Fruit fly (Drosophila melanogaster) whole organism, prepupa: Measurements from ENCODE around the gene CG42465.

Experiments
- CG10631 ChIP-seq: fragments of 200-800 bp; sonication (Bioruptor generic); optimal IDR thresholded peaks from 2 replicates; lab custom pipeline; 2016; ENCODE audit warnings: missing biosample characterization, missing genetic modification characterization
- CG10669 ChIP-seq: fragments of 200-800 bp; sonication (Bioruptor generic); optimal IDR thresholded peaks from 3 replicates; lab custom pipeline; 2018; ENCODE audit warnings: missing biosample characterization, mild to moderate bottlenecking, missing genetic modification characterization, moderate library complexity
- CG11294 ChIP-seq: fragments of 200-800 bp; sonication (Bioruptor generic); IDR thresholded peaks from 2 replicates; pipeline ENCODE4 v1.3.6; 2022; ENCODE audit warnings: missing biosample characterization, missing genetic modification characterization
- CG11902 ChIP-seq: fragments of 200-800 bp; sonication (Bioruptor generic); optimal IDR thresholded peaks from 3 replicates; lab custom pipeline; 2016; ENCODE audit warnings: missing biosample characterization, missing genetic modification characterization
- CG15336 ChIP-seq: fragments of 200-800 bp; sonication (Bioruptor generic); IDR thresholded peaks from 2 replicates; pipeline ENCODE4 v1.3.6; 2022; ENCODE audit warnings: missing biosample characterization, missing genetic modification characterization
- CG1621 ChIP-seq: fragments of 200-800 bp; sonication (Bioruptor generic); optimal IDR thresholded peaks from 3 replicates; lab custom pipeline; 2018; ENCODE audit warnings: missing biosample characterization, mild to moderate bottlenecking, missing genetic modification characterization
- CG3032 ChIP-seq: fragments of 200-800 bp; optimal IDR thresholded peaks from 2 replicates; lab custom pipeline; 2019; ENCODE audit warnings: missing biosample characterization, mild to moderate bottlenecking, missing genetic modification characterization, moderate library complexity
- CG32006 ChIP-seq: fragments of 200-800 bp; sonication (Bioruptor generic); optimal IDR thresholded peaks from 3 replicates; lab custom pipeline; 2017; ENCODE audit warnings: missing biosample characterization, mild to moderate bottlenecking, missing genetic modification characterization
- CG34406 ChIP-seq: fragments of 200-800 bp; sonication (Bioruptor generic); optimal IDR thresholded peaks from 3 replicates; lab custom pipeline; 2016; ENCODE audit warnings: missing biosample characterization, missing genetic modification characterization
- CG4318 ChIP-seq: fragments of 200-800 bp; sonication (Bioruptor generic); optimal IDR thresholded peaks from 3 replicates; lab custom pipeline; 2017; ENCODE audit warnings: missing biosample characterization, mild to moderate bottlenecking, missing genetic modification characterization
- CG6163 ChIP-seq: fragments of 200-800 bp; sonication (Bioruptor generic); IDR thresholded peaks from 3 replicates; pipeline ENCODE4 v1.3.6; 2022; ENCODE audit warnings: missing biosample characterization, missing genetic modification characterization
- CG6792 ChIP-seq: fragments of 200-800 bp; sonication (Bioruptor generic); optimal IDR thresholded peaks from 3 replicates; lab custom pipeline; 2016; ENCODE audit warnings: missing biosample characterization, missing genetic modification characterization
- CG6808 ChIP-seq: fragments of 200-800 bp; sonication (Bioruptor generic); optimal IDR thresholded peaks from 3 replicates; lab custom pipeline; 2017; ENCODE audit warnings: missing biosample characterization, missing genetic modification characterization, mild to moderate bottlenecking, moderate library complexity, missing genetic modification reagents
- CG6854 ChIP-seq: fragments of 200-800 bp; sonication (Bioruptor generic); optimal IDR thresholded peaks from 2 replicates; lab custom pipeline; 2017; ENCODE audit warnings: missing biosample characterization, mild to moderate bottlenecking, missing genetic modification characterization
- CG7368 ChIP-seq: fragments of 200-800 bp; sonication (Bioruptor generic); optimal IDR thresholded peaks from 3 replicates; lab custom pipeline; 2016; ENCODE audit warnings: missing biosample characterization, missing genetic modification characterization
- CG8119 ChIP-seq: fragments of 200-800 bp; sonication (Bioruptor generic); IDR thresholded peaks from 3 replicates; pipeline ENCODE4 v1.3.6; 2022; ENCODE audit warnings: missing biosample characterization, missing genetic modification characterization
- CG9139 ChIP-seq: fragments of 200-800 bp; sonication (Bioruptor generic); optimal IDR thresholded peaks from 3 replicates; lab custom pipeline; 2017; ENCODE audit warnings: missing biosample characterization, mild to moderate bottlenecking, missing genetic modification characterization
- Eip75B ChIP-seq: fragments of 200-800 bp; sonication (Bioruptor generic); optimal IDR thresholded peaks from 3 replicates; lab custom pipeline; 2016; ENCODE audit warnings: missing biosample characterization, missing genetic modification characterization
- Eip93F ChIP-seq: fragments of 200-800 bp; sonication (Bioruptor generic); optimal IDR thresholded peaks from 2 replicates; lab custom pipeline; 2016; ENCODE audit warnings: missing biosample characterization, mild to moderate bottlenecking, missing genetic modification characterization
- Ets21C ChIP-seq: fragments of 200-800 bp; sonication (Bioruptor generic); optimal IDR thresholded peaks from 3 replicates; lab custom pipeline; 2016; ENCODE audit warnings: missing biosample characterization, missing genetic modification characterization
- Ets96B ChIP-seq: fragments of 200-800 bp; optimal IDR thresholded peaks from 2 replicates; lab custom pipeline; 2019; ENCODE audit warnings: missing biosample characterization, mild to moderate bottlenecking, missing genetic modification characterization, moderate library complexity
- Gug ChIP-seq: fragments of 200-800 bp; sonication (Bioruptor generic); IDR thresholded peaks from 2 replicates; pipeline ENCODE4 v1.3.6; 2022; ENCODE audit warnings: missing biosample characterization, missing genetic modification characterization
- Hr39 ChIP-seq: fragments of 200-800 bp; sonication (Bioruptor generic); optimal IDR thresholded peaks from 2 replicates; lab custom pipeline; 2016; ENCODE audit warnings: missing biosample characterization, missing genetic modification characterization
- Hr4 ChIP-seq: fragments of 200-800 bp; sonication (Bioruptor generic); optimal IDR thresholded peaks from 3 replicates; lab custom pipeline; 2016; ENCODE audit warnings: missing biosample characterization, missing genetic modification characterization
- Lpt ChIP-seq: fragments of 200-800 bp; sonication (Bioruptor generic); optimal IDR thresholded peaks from 3 replicates; lab custom pipeline; 2016; ENCODE audit warnings: missing biosample characterization, missing genetic modification characterization
- OdsH ChIP-seq: fragments of 200-800 bp; sonication (Bioruptor generic); optimal IDR thresholded peaks from 3 replicates; lab custom pipeline; 2016; ENCODE audit warnings: missing biosample characterization, missing genetic modification characterization
- Smox ChIP-seq: fragments of 200-800 bp; sonication (Bioruptor generic); optimal IDR thresholded peaks from 3 replicates; lab custom pipeline; 2016; ENCODE audit warnings: missing biosample characterization, missing genetic modification characterization
- Sox102F ChIP-seq: fragments of 200-800 bp; sonication (Bioruptor generic); optimal IDR thresholded peaks from 2 replicates; lab custom pipeline; 2016; ENCODE audit warnings: missing biosample characterization, mild to moderate bottlenecking, missing genetic modification characterization
- Sox15 ChIP-seq: fragments of 200-800 bp; sonication (Bioruptor generic); optimal IDR thresholded peaks from 3 replicates; lab custom pipeline; 2016; ENCODE audit warnings: missing biosample characterization, missing genetic modification characterization
- acj6 ChIP-seq: fragments of 200-800 bp; sonication (Bioruptor generic); optimal IDR thresholded peaks from 3 replicates; lab custom pipeline; 2016; ENCODE audit warnings: missing biosample characterization, missing genetic modification characterization
- dac ChIP-seq: fragments of 200-800 bp; sonication (Bioruptor generic); optimal IDR thresholded peaks from 2 replicates; lab custom pipeline; 2017; ENCODE audit warnings: missing biosample characterization, mild to moderate bottlenecking, missing genetic modification characterization
- dsx ChIP-seq: fragments of 200-800 bp; optimal IDR thresholded peaks from 3 replicates; lab custom pipeline; 2019; ENCODE audit warnings: missing biosample characterization, mild to moderate bottlenecking, missing genetic modification characterization, moderate library complexity; ENCODE audit not compliant: poor library complexity, severe bottlenecking
- eg ChIP-seq: fragments of 200-800 bp; sonication (Bioruptor generic); IDR thresholded peaks from 3 replicates; pipeline ENCODE4 v1.3.6; 2022; ENCODE audit warnings: missing biosample characterization, missing genetic modification characterization
- esn ChIP-seq: fragments of 200-800 bp; sonication (Bioruptor generic); optimal IDR thresholded peaks from 2 replicates; lab custom pipeline; 2016; ENCODE audit warnings: missing biosample characterization, mild to moderate bottlenecking, missing genetic modification characterization, moderate library complexity
- fd59A ChIP-seq: fragments of 200-800 bp; sonication (Bioruptor generic); optimal IDR thresholded peaks from 2 replicates; lab custom pipeline; 2017; ENCODE audit warnings: missing biosample characterization, mild to moderate bottlenecking, missing genetic modification characterization, missing genetic modification reagents
- fd85E ChIP-seq: fragments of 200-800 bp; sonication (Bioruptor generic); optimal IDR thresholded peaks from 3 replicates; lab custom pipeline; 2016; ENCODE audit warnings: missing biosample characterization, missing genetic modification characterization
- lz ChIP-seq: fragments of 200-800 bp; sonication (Bioruptor generic); optimal IDR thresholded peaks from 3 replicates; lab custom pipeline; 2016; ENCODE audit warnings: missing biosample characterization, missing genetic modification characterization
- net ChIP-seq: fragments of 200-800 bp; sonication (Bioruptor generic); optimal IDR thresholded peaks from 3 replicates; lab custom pipeline; 2016; ENCODE audit warnings: missing biosample characterization, missing genetic modification characterization
- pdm3 ChIP-seq: fragments of 200-800 bp; sonication (Bioruptor generic); optimal IDR thresholded peaks from 3 replicates; lab custom pipeline; 2016; ENCODE audit warnings: missing biosample characterization, missing genetic modification characterization
- ss ChIP-seq, 2 experiments: fragments of 200-800 bp; sonication (Bioruptor generic); optimal IDR thresholded peaks; 2 replicates in 1 of 2; 3 replicates in 1 of 2; lab custom pipeline; 2017 to 2018; ENCODE audit warnings: mild to moderate bottlenecking in 2 of 2, missing biosample characterization in 2 of 2, missing genetic modification characterization in 2 of 2, moderate library complexity in 1 of 2
- svp ChIP-seq: fragments of 200-800 bp; sonication (Bioruptor generic); peaks from one replicate; lab custom pipeline; 2016; ENCODE audit warnings: missing biosample characterization, missing genetic modification characterization

The CG42465 gene

dm6 chr2L:3697772-3698171 lies 2.2 kb upstream of the CG42465 start, which contains the start of gene CG3604:
Gene CG3604, minus strand, starts transcription at chr2L:3697872.
- TF ChIP-seq CG32006 (GFP tag; lab: Kevin White, UChicago) (no peak), svp (GFP tag; lab: Kevin White, UChicago) (peak; percentile 33)
- TF ChIP-seq, all 60 proteins: peak for 1

DNA sequence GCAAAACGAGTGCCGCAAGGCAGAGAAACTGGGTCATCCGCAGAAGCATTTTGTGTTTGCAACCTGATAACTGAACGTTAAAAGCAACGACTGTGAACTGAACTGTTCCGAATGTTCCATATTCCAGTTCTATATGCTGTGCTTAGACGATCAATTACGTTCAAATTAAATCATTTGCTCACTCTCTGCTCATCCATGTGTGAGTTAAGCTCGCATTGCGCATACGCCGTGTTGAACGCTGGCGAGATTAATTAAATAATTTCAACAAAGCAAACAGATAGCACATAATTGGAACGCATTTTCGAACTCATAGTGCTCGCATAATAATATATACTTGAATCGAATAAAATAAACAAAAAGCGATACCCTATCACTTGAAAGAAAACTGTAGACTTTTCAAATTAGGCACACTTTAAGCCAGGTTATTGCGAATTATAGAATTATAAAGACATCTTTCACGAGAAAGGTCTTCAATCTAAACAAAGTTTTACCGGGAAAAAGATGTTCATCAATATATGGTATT lies 942 bp upstream of the CG42465 start, which contains the start of the genes CG10031 and CG42464:
Gene CG10031, minus strand, starts transcription at position 101 of the 523 bp plus-strand sequence.
Gene CG42464, plus strand, starts transcription at position 473 of the 523 bp plus-strand sequence.
- no peak for TF ChIP-seq CG4318 (GFP tag; lab: Kevin White, UChicago)
- TF ChIP-seq Eip93F (GFP tag; lab: Kevin White, UChicago), result no peak
- TF ChIP-seq acj6 (GFP tag; lab: Kevin White, UChicago), result no peak
- TF ChIP-seq CG6163 (GFP tag; lab: Robert Waterston, UW), result no peak
- TF ChIP-seq dac (GFP tag; lab: Kevin White, UChicago), result no peak
- no peak for TF ChIP-seq CG10631 (GFP tag; lab: Kevin White, UChicago)
- TF ChIP-seq OdsH, result no peak
- TF ChIP-seq Hr4, result no peak
- no peak for TF ChIP-seq Smox (GFP tag; lab: Kevin White, UChicago)
- TF ChIP-seq Eip75B (GFP tag; lab: Kevin White, UChicago), result no peak
- TF ChIP-seq CG6792 (GFP tag; lab: Kevin White, UChicago), result no peak
- TF ChIP-seq fd85E (GFP tag; lab: Kevin White, UChicago), result no peak
- TF ChIP-seq Ets96B (tag; lab: Kevin White, UChicago), result no peak
- no peak for TF ChIP-seq CG8119 (GFP tag; lab: Robert Waterston, UW)
- TF ChIP-seq CG1621 (tag; lab: Kevin White, UChicago), result no peak
- TF ChIP-seq Ets21C (GFP tag; lab: Kevin White, UChicago), result no peak
- TF ChIP-seq lz (GFP tag; lab: Kevin White, UChicago), result no peak

- TF ChIP-seq dac (GFP tag; lab: Kevin White, UChicago) (no peak), net (GFP tag; lab: Kevin White, UChicago) (no peak), CG1621 (tag; lab: Kevin White, UChicago) (no peak), Hr39 (GFP tag; lab: Kevin White, UChicago) (no peak), Ets21C (GFP tag; lab: Kevin White, UChicago) (no peak), CG32006 (GFP tag; lab: Kevin White, UChicago) (no peak), OdsH (no peak), fd59A (no peak), CG11294 (no peak), CG9139 (GFP tag; lab: Kevin White, UChicago) (no peak), CG6854 (GFP tag; lab: Kevin White, UChicago) (no peak), Sox102F (GFP tag; lab: Kevin White, UChicago) (no peak), Lpt (GFP tag; lab: Kevin White, UChicago) (no peak), eg (GFP tag; lab: Robert Waterston, UW) (no peak), CG15336 (GFP tag; lab: Robert Waterston, UW) (no peak), CG6808 (no peak), CG7368 (GFP tag; lab: Kevin White, UChicago) (no peak), CG10669 (no peak), CG10631 (GFP tag; lab: Kevin White, UChicago) (no peak), Sox15 (no peak)
Measured at dm6 chr2L:3700374-3700773, 379 bp downstream of the CG42465 start, which contains the start of gene Sfp24C1. Gene Sfp24C1, plus strand, starts transcription at chr2L:3700674.

DNA sequence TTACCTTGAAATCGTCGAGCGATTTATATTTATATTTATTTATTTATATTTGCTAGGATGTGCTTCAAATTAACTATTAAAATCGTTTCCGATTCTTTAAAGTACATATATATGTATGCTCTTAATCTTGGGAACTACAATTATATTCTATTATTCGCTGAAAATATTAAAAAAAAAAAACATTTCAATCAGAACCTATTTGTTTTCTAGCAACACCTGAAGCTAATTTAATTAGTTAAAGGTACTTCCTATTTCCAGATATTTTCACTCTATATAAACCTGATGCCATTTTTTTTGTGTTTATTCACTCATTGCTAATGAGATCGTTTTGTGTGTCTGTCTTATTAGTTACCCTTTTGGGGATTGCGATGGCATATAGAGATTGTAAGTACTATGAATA lies 995 bp downstream of the CG42465 start, which contains the start of gene CG42467:
Gene CG42467, plus strand, starts transcription at position 301 of the 400 bp plus-strand sequence.
- TF ChIP-seq CG32006 (GFP tag; lab: Kevin White, UChicago), result no peak

DNA sequence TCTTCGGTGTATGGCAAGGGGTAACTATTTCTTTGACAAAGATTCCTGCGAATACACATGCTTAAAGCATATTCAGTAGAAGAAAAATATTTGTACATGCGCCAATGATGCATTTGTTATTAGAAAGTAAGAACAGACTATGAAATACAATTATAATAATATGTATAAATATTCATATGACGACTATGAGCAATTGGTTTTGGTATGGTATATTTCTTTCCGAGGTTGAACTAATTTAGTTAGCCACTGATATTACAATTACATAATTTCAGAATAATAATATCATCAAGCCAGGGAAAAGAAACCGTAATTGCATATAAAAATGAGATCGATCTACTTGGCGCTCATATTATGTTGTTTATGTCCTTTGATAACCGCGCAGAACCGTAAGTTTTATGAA lies 1.5 kb downstream of the CG42465 start, which contains the start of gene CG43145:
Gene CG43145, plus strand, starts transcription at position 301 of the 400 bp plus-strand sequence.
- TF ChIP-seq esn (GFP tag; lab: Kevin White, UChicago), result no peak
- no peak for TF ChIP-seq Hr39 (GFP tag; lab: Kevin White, UChicago)
- TF ChIP-seq dsx, result no peak
- TF ChIP-seq acj6 (GFP tag; lab: Kevin White, UChicago), result no peak
- no peak for TF ChIP-seq CG3032 (tag; lab: Kevin White, UChicago)
- TF ChIP-seq Gug, result no peak
- TF ChIP-seq ss (GFP tag; optimal IDR thresholded peaks at IDR 0.05; lab: Kevin White, UChicago), result no peak
- no peak for TF ChIP-seq CG10631 (GFP tag; lab: Kevin White, UChicago)
- no peak for TF ChIP-seq CG34406
- TF ChIP-seq CG11902 (GFP tag; lab: Kevin White, UChicago), result no peak
- no peak for TF ChIP-seq eg (GFP tag; lab: Robert Waterston, UW)
- TF ChIP-seq CG6163 (GFP tag; lab: Robert Waterston, UW), result no peak
- no peak for TF ChIP-seq pdm3
